Worm (Caenorhabditis elegans) whole organism, young adult: ENCODE data around the gene F58F12.12.

Experiments used
- K11D2.4 ChIP-seq: fragments of 200-800 bp; sonication (Bioruptor generic); IDR thresholded peaks from 2 replicates; pipeline ENCODE4 v1.3.6; 2022; ENCODE audit warnings: missing genetic modification reagents, missing genetic modification characterization, missing compliant biosample characterization
- Y67H2A.10 ChIP-seq: fragments of 200-800 bp; sonication (Bioruptor generic); conservative IDR thresholded peaks from 2 replicates; pipeline ENCODE4 v1.3.6; 2022; ENCODE audit warnings: missing genetic modification reagents, missing genetic modification characterization, missing compliant biosample characterization
- Y79H2A.3 ChIP-seq: fragments of 200-800 bp; sonication (Bioruptor generic); conservative IDR thresholded peaks from 2 replicates; pipeline ENCODE4 v1.3.6; 2022; ENCODE audit warnings: missing genetic modification reagents, missing genetic modification characterization, missing compliant biosample characterization
- ZK185.1 ChIP-seq: sonication (generic microtip); optimal IDR thresholded peaks from 2 replicates; lab custom pipeline; 2016; ENCODE audit warnings: mild to moderate bottlenecking, missing genetic modification characterization, missing compliant biosample characterization; ENCODE audit not compliant: poor library complexity, severe bottlenecking
- cebp-1 ChIP-seq, 2 experiments: fragments of 200-800 bp in 1 of 2; sonication (Bioruptor generic) in 1 of 2; sonication (generic microtip) in 1 of 2; IDR thresholded peaks in 1 of 2; optimal IDR thresholded peaks in 1 of 2; 2 replicates each; pipeline versions ENCODE4 v1.3.6 to Lab custom; 2017 to 2022; ENCODE audit warnings: missing compliant biosample characterization in 2 of 2, missing genetic modification characterization in 2 of 2, mild to moderate bottlenecking in 1 of 2, missing genetic modification reagents in 1 of 2, moderate library complexity in 1 of 2
- cebp-2 ChIP-seq: fragments of 200-800 bp; sonication (Bioruptor generic); IDR thresholded peaks from 2 replicates; pipeline ENCODE4 v1.3.6; 2022; ENCODE audit warnings: missing genetic modification characterization, missing compliant biosample characterization
- egrh-3 ChIP-seq: fragments of 200-800 bp; sonication (Bioruptor generic); IDR thresholded peaks from 2 replicates; pipeline ENCODE4 v1.3.6; 2022; ENCODE audit warnings: missing genetic modification reagents, missing genetic modification characterization, missing compliant biosample characterization
- ekl-4 ChIP-seq: fragments of 200-800 bp; sonication (Bioruptor generic); IDR thresholded peaks from 2 replicates; pipeline ENCODE4 v1.3.6; 2022; ENCODE audit warnings: missing genetic modification reagents, missing genetic modification characterization, missing compliant biosample characterization
- hlh-26 ChIP-seq: fragments of 200-800 bp; sonication (Bioruptor generic); conservative IDR thresholded peaks from 2 replicates; pipeline ENCODE4 v1.3.6; 2022; ENCODE audit warnings: missing genetic modification reagents, missing genetic modification characterization, missing compliant biosample characterization
- let-607 ChIP-seq, 2 experiments: fragments of 200-800 bp in 1 of 2; sonication (Bioruptor generic) in 1 of 2; sonication (generic microtip) in 1 of 2; optimal IDR thresholded peaks; 2 replicates each; lab custom pipeline; 2016 to 2018; ENCODE audit warnings: mild to moderate bottlenecking in 2 of 2, missing compliant biosample characterization in 2 of 2, missing genetic modification characterization in 2 of 2, moderate library complexity in 2 of 2, missing genotype in 1 of 2
- lsl-1 ChIP-seq: fragments of 200-800 bp; sonication (Bioruptor generic); optimal IDR thresholded peaks from 2 replicates; lab custom pipeline; 2018; ENCODE audit warnings: mild to moderate bottlenecking, missing genetic modification characterization, moderate library complexity, missing compliant biosample characterization
- mel-28 ChIP-seq: sonication (generic microtip); optimal IDR thresholded peaks from 2 replicates; lab custom pipeline; 2016; ENCODE audit warnings: borderline replicate concordance, mild to moderate bottlenecking, missing genetic modification characterization, missing compliant biosample characterization
- mes-4 ChIP-seq: sonication (generic microtip); optimal IDR thresholded peaks from 2 replicates; lab custom pipeline; 2016; ENCODE audit warnings: missing genotype, missing genetic modification characterization, missing compliant biosample characterization
- nfyb-1 ChIP-seq: fragments of 200-800 bp; sonication (Bioruptor generic); IDR thresholded peaks from 2 replicates; pipeline ENCODE4 v1.3.6; 2022; ENCODE audit warnings: missing genetic modification reagents, missing genetic modification characterization, missing compliant biosample characterization
- nhr-27 ChIP-seq: fragments of 200-800 bp; sonication (Bioruptor generic); optimal IDR thresholded peaks from 2 replicates; lab custom pipeline; 2018; ENCODE audit warnings: mild to moderate bottlenecking, missing genetic modification characterization, moderate library complexity, missing compliant biosample characterization
- repo-1 ChIP-seq: sonication (generic microtip); optimal IDR thresholded peaks from 2 replicates; lab custom pipeline; 2017; ENCODE audit warnings: mild to moderate bottlenecking, missing genetic modification characterization, missing compliant biosample characterization
- sdz-38 ChIP-seq: sonication (generic microtip); optimal IDR thresholded peaks from 2 replicates; lab custom pipeline; 2016; ENCODE audit warnings: missing genotype, missing genetic modification characterization, missing compliant biosample characterization
- sea-2 ChIP-seq: fragments of 200-800 bp; sonication (Bioruptor generic); IDR thresholded peaks from 2 replicates; pipeline ENCODE4 v1.3.6; 2022; ENCODE audit warnings: missing genetic modification characterization, missing compliant biosample characterization
- snpc-1.3 ChIP-seq: sonication (generic microtip); optimal IDR thresholded peaks from 2 replicates; lab custom pipeline; 2017; ENCODE audit warnings: missing genetic modification characterization, mild to moderate bottlenecking, missing compliant biosample characterization, antibody characterized with exemption, moderate library complexity, missing genotype, missing genetic modification reagents; ENCODE audit not compliant: insufficient read depth
- zim-3 ChIP-seq: sonication (generic microtip); optimal IDR thresholded peaks from 2 replicates; lab custom pipeline; 2017; ENCODE audit warnings: mild to moderate bottlenecking, missing genetic modification characterization, moderate library complexity, missing compliant biosample characterization

The F58F12.12 gene

DNA sequence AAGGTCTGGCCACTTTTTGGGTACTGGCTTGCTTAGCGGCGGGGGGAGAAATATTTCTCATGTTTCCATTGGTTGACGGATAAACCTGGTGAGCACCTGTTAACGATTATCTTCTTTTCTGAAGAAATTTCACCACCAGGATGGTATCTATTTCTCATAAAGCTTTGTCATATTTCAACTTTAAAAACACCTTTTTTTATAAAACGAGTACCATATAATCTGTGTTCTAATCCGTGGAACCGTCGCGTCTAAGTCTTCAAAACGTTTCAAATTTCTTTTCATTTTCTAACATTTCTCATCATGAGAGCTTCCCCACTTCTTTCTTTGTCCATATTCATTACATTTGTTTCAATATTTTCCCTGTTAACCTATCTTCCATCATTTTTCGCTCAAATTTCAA, 45.0 kb downstream of the F58F12.12 start, which contains the start of gene col-75:
Gene col-75 (plus strand): TSS at position 301 of the 400 bp plus-strand sequence.
- TF ChIP-seq snpc-1.3 (tag; lab: Kevin White, UChicago), result no peak
- TF ChIP-seq cebp-1 (GFP tag; IDR thresholded peaks at IDR 0.05; lab: Robert Waterston, UW), result no peak
- TF ChIP-seq cebp-1 (tag; optimal IDR thresholded peaks at IDR 0.05; lab: Kevin White, UChicago), result no peak
- TF ChIP-seq Y67H2A.10 (GFP tag; lab: Robert Waterston, UW), result no peak
- TF ChIP-seq zim-3 (tag; lab: Kevin White, UChicago), result no peak
- no peak for TF ChIP-seq nfyb-1 (GFP tag; lab: Robert Waterston, UW)
- TF ChIP-seq nhr-27 (tag; lab: Kevin White, UChicago), result no peak
- TF ChIP-seq hlh-26 (GFP tag; lab: Robert Waterston, UW), result no peak
- no peak for TF ChIP-seq sea-2 (GFP tag; lab: Robert Waterston, UW)
- no peak for TF ChIP-seq ekl-4 (GFP tag; lab: Robert Waterston, UW)
- no peak for TF ChIP-seq mes-4
- no peak for TF ChIP-seq Y79H2A.3 (GFP tag; lab: Robert Waterston, UW)
- no peak for TF ChIP-seq repo-1 (tag; lab: Kevin White, UChicago)
- TF ChIP-seq cebp-2 (GFP tag; lab: Robert Waterston, UW), result no peak
- TF ChIP-seq mel-28 (tag; lab: Kevin White, UChicago), result no peak
- TF ChIP-seq K11D2.4, result no peak
- TF ChIP-seq sdz-38 (tag; lab: Kevin White, UChicago), result no peak
- no peak for TF ChIP-seq lsl-1 (GFP tag; lab: Kevin White, UChicago)
- no peak for TF ChIP-seq ZK185.1 (tag; lab: Kevin White, UChicago)
- TF ChIP-seq egrh-3 (GFP tag; lab: Robert Waterston, UW), result no peak
- TF ChIP-seq let-607 (tag; optimal IDR thresholded peaks at IDR 0.05; lab: Kevin White, UChicago), result no peak
